Worm (Caenorhabditis elegans) whole organism, early embryonic: Measurements from ENCODE around the gene F10C5.3.

Experiments
- B0310.2 ChIP-seq: sonication (generic microtip); optimal IDR thresholded peaks from 2 replicates; lab custom pipeline; 2016; ENCODE audit warnings: mild to moderate bottlenecking, missing genetic modification characterization, missing compliant biosample characterization
- F13C5.2 ChIP-seq: sonication (generic microtip); optimal IDR thresholded peaks from 2 replicates; lab custom pipeline; 2017; ENCODE audit warnings: mild to moderate bottlenecking, missing genetic modification characterization, inconsistent platforms, missing compliant biosample characterization
- ama-1 ChIP-seq: fragments of 150-350 bp; optimal IDR thresholded peaks from 2 replicates; lab custom pipeline; 2014
- ets-7 ChIP-seq: sonication (generic microtip); optimal IDR thresholded peaks from 2 replicates; lab custom pipeline; 2016; ENCODE audit warnings: missing genotype, missing genetic modification characterization, missing compliant biosample characterization
- flt-1 ChIP-seq: fragments of 200-800 bp; sonication (Bioruptor generic); IDR thresholded peaks from 2 replicates; pipeline ENCODE4 v1.3.6; 2022; ENCODE audit warnings: missing genetic modification characterization, missing compliant biosample characterization
- hmbx-1 ChIP-seq: sonication (generic microtip); optimal IDR thresholded peaks from 2 replicates; lab custom pipeline; 2016; ENCODE audit warnings: mild to moderate bottlenecking, missing genetic modification characterization, missing compliant biosample characterization
- hnd-1 ChIP-seq: sonication (generic microtip); optimal IDR thresholded peaks from 2 replicates; lab custom pipeline; 2016; ENCODE audit warnings: missing genetic modification characterization, missing compliant biosample characterization
- pes-1 ChIP-seq: fragments of 200-800 bp; sonication (Bioruptor generic); IDR thresholded peaks from 2 replicates; pipeline ENCODE4 v1.3.6; 2022; ENCODE audit warnings: missing genetic modification reagents, missing genetic modification characterization, missing compliant biosample characterization
- tbx-37 ChIP-seq: fragments of 200-800 bp; sonication (Bioruptor generic); conservative IDR thresholded peaks from 2 replicates; pipeline ENCODE4 v1.3.6; 2022; ENCODE audit warnings: missing genetic modification reagents, missing genetic modification characterization, missing compliant biosample characterization

- TF ChIP-seq ama-1 (lab: Kevin White, UChicago) (no peak), hnd-1 (tag; lab: Kevin White, UChicago) (no peak), B0310.2 (tag; lab: Kevin White, UChicago) (no peak), ets-7 (tag; lab: Kevin White, UChicago) (no peak), F13C5.2 (no peak), hmbx-1 (tag; lab: Kevin White, UChicago) (no peak), tbx-37 (GFP tag; lab: Robert Waterston, UW) (no peak), pes-1 (no peak), flt-1 (no peak)
These were observed 40.3 kb downstream of the F10C5.3 start, which contains the start of gene T22F7.3 for ce11 chrIII:523944-524343.
